Worm (Caenorhabditis elegans) whole organism, late embryonic: Measurements from ENCODE around the gene K08D12.8.

ENCODE experiments used
- T23F11.4 ChIP-seq: fragments of 200-800 bp; sonication (Bioruptor generic); optimal IDR thresholded peaks from 2 replicates; lab custom pipeline; 2018; ENCODE audit warnings: mild to moderate bottlenecking, missing genetic modification characterization, missing compliant biosample characterization
- ceh-22 ChIP-seq: sonication (generic microtip); optimal IDR thresholded peaks from 2 replicates; lab custom pipeline; 2017; ENCODE audit warnings: missing biosample characterization, missing genetic modification characterization
- ceh-30 ChIP-seq: fragments of 150-350 bp; optimal IDR thresholded peaks from 2 replicates; lab custom pipeline; 2014; ENCODE audit warnings: missing biosample characterization, missing genetic modification characterization
- che-1 ChIP-seq: sonication (generic microtip); optimal IDR thresholded peaks from 2 replicates; lab custom pipeline; 2016; ENCODE audit warnings: mild to moderate bottlenecking, missing genetic modification characterization, missing compliant biosample characterization
- hlh-13 ChIP-seq: fragments of 200-800 bp; sonication (Bioruptor generic); optimal IDR thresholded peaks from 2 replicates; lab custom pipeline; 2018; ENCODE audit warnings: mild to moderate bottlenecking, missing genetic modification characterization, missing compliant biosample characterization
- odd-2 ChIP-seq: sonication (generic microtip); optimal IDR thresholded peaks from 2 replicates; lab custom pipeline; 2017; ENCODE audit warnings: antibody characterized with exemption, mild to moderate bottlenecking, missing genetic modification characterization, missing compliant biosample characterization
- pha-4 ChIP-seq: fragments of 150-350 bp; optimal IDR thresholded peaks from 2 replicates; lab custom pipeline; 2018; ENCODE audit warnings: missing biosample characterization, missing genetic modification reagents, missing genetic modification characterization
- pqm-1 ChIP-seq: sonication (generic microtip); optimal IDR thresholded peaks from 2 replicates; lab custom pipeline; 2016; ENCODE audit warnings: missing genetic modification characterization, missing compliant biosample characterization
- ref-2 ChIP-seq: sonication (generic microtip); optimal IDR thresholded peaks from 2 replicates; lab custom pipeline; 2016; ENCODE audit warnings: missing genetic modification characterization, missing compliant biosample characterization
- rnt-1 ChIP-seq: sonication (generic microtip); optimal IDR thresholded peaks from 2 replicates; lab custom pipeline; 2016; ENCODE audit warnings: missing genetic modification characterization, missing compliant biosample characterization
- syd-9 ChIP-seq: sonication (generic microtip); optimal IDR thresholded peaks from 2 replicates; lab custom pipeline; 2016; ENCODE audit warnings: mild to moderate bottlenecking, missing genetic modification characterization, moderate library complexity, missing compliant biosample characterization
- unc-55 ChIP-seq: sonication (generic microtip); optimal IDR thresholded peaks from 2 replicates; lab custom pipeline; 2017; ENCODE audit warnings: missing biosample characterization, missing genetic modification reagents, missing genetic modification characterization

DNA sequence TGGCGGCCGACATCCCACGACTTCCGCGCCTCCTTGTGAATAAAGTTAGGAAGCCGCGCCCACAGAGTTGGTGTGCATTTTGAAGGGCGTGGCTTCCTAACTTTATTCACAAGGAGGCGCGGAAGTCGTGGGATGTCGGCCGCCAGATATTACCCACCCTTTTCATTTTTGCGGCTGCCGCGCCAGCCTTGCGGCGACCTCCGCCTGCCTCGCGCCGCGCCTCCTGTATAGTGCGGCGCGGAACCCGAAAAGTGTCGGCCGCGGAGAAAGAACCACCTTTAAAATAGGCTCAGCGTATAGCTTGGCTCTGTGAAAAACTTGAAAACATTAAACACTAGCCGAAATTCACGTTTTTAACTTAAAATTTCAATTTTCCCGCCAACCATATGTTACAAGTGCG, 37.5 kb downstream of the K08D12.8 start:
- TF ChIP-seq rnt-1 (tag; lab: Kevin White, UChicago) (no peak), unc-55 (GFP tag; lab: Kevin White, UChicago) (no peak), hlh-13 (no peak), ref-2 (tag; lab: Kevin White, UChicago) (no peak), pha-4 (tag; lab: Kevin White, UChicago) (no peak), che-1 (tag; lab: Kevin White, UChicago) (no peak), ceh-22 (no peak), ceh-30 (tag; lab: Kevin White, UChicago) (no peak), T23F11.4 (GFP tag; lab: Kevin White, UChicago) (no peak), pqm-1 (tag; lab: Kevin White, UChicago) (no peak), odd-2 (no peak), syd-9 (tag; lab: Kevin White, UChicago) (no peak)
